Worm (Caenorhabditis elegans): Measurements from ENCODE around the gene ugt-54.
A peak's percentile ranks its signal among the peaks of the same experiment; 100 is the strongest.

Gene ugt-54

ce11 chrIV:10778582-10778981 lies 17.1 kb downstream of the ugt-54 start:
- TF ChIP-seq nfyb-1 (GFP tag; IDR thresholded peaks at IDR 0.05): peak; percentile 21; the same call in 1 of the 2 replicates
- TF ChIP-seq dpff-1 (tag; optimal IDR thresholded peaks at IDR 0.05): no peak
- TF ChIP-seq F57A8.1 (GFP tag; optimal IDR thresholded peaks at IDR 0.05): no peak
- TF ChIP-seq ZK185.1 (tag; optimal IDR thresholded peaks at IDR 0.05; ENCODE audit: poor library complexity, severe bottlenecking): peak; percentile 6
- peak; percentile 11 for TF ChIP-seq ztf-26 (tag; optimal IDR thresholded peaks at IDR 0.05)
- no peak for TF ChIP-seq ceh-58 (GFP tag; IDR thresholded peaks at IDR 0.05)

DNA sequence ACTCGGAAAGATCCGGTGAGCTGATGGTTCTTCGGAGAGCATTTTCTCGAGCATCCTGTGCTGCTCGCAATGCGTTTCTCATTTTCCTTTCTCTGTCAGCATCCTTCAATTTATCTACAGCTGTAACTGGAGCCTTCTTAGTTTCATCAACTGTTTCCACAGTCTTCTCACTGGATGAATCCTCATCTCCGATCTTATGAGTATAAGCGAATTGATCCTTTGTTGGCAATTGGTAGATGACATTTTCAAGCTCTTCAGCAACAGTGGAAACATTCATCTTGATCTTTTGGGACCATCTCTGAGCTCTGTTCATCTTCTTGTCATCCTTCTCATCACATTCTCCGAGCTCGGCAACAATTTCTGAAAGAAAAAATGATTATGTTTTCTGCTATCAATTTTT lies 17.8 kb downstream of the ugt-54 start:
- TF ChIP-seq nfyb-1 (GFP tag; IDR thresholded peaks at IDR 0.05) (0 out of 2 replicates have a peak, but pooled peaks have one; percentile 11), F37B4.10 (GFP tag; IDR thresholded peaks at IDR 0.05) (no peak)

- TF ChIP-seq ztf-28 (GFP tag; IDR thresholded peaks at IDR 0.05) (no peak), nhr-27 (tag; optimal IDR thresholded peaks at IDR 0.05) (no peak), attf-5 (GFP tag; optimal IDR thresholded peaks at IDR 0.05) (no peak), madf-10 (tag; optimal IDR thresholded peaks at IDR 0.05) (no peak), lin-35 (GFP tag; optimal IDR thresholded peaks at IDR 0.05) (no peak), Y79H2A.3 (GFP tag; conservative IDR thresholded peaks at IDR 0.05) (no peak), K12H6.12 (tag; optimal IDR thresholded peaks at IDR 0.05) (no peak)
These were observed 19.1 kb downstream of the ugt-54 start, which contains the start of gene swt-3 for ce11 chrIV:10780583-10780982. swt-3 (minus strand) TSS chrIV:10780683.

ce11 chrIV:10781346-10781745 lies 19.8 kb downstream of the ugt-54 start:
- TF ChIP-seq ekl-4 (GFP tag; IDR thresholded peaks at IDR 0.05) (no peak), nhr-179 (tag; optimal IDR thresholded peaks at IDR 0.05) (no peak), dpff-1 (tag; optimal IDR thresholded peaks at IDR 0.05) (no peak), lin-35 (GFP tag; optimal IDR thresholded peaks at IDR 0.05) (no peak), efl-1 (GFP tag; optimal IDR thresholded peaks at IDR 0.05) (no peak)

DNA sequence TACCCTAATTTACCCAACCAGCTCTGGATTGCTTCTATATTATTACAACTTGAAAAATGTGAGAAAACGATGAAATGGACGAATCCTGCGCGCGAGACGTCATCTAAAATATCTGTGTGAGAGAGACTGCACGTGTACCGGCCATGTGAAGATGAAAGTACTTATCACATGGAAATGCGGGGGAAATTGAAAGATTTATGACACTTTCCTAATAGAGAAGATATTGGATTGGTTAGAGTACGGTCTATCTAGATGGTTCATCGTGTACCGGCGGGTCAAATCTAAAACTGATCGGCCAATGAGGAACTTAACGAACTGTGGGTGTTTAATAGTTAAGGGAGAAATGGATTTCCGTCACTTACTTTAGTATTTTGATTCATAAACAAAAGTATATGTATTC lies 20.5 kb downstream of the ugt-54 start:
- TF ChIP-seq madf-10 (tag; optimal IDR thresholded peaks at IDR 0.05) (no peak), ztf-26 (tag; optimal IDR thresholded peaks at IDR 0.05) (peak; percentile 57), lin-40 (tag; optimal IDR thresholded peaks at IDR 0.05) (peak; percentile 32)

DNA sequence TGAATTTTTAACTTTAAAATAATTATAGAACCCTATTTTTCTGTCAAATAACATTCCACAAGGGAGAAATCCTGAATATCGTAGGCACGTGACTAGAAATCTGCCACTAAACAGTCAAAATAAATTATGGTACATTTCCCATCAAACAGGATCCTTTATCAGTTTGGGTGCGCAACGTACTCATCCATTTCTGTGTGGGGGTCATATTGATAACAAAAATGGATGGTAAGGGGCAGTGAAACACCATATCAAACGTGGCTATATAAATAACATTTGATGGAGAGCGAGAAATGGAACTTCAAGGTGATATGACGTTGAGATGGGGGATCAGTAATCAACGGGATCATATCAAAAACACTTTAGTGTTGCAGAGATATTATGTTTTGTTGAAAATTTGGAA lies 22.6 kb downstream of the ugt-54 start:
- TF ChIP-seq let-607 (tag; optimal IDR thresholded peaks at IDR 0.05) (no peak), B0019.2 (GFP tag; conservative IDR thresholded peaks at IDR 0.05) (no peak), B0261.1 (tag; optimal IDR thresholded peaks at IDR 0.05) (no peak), ztf-25 (GFP tag; IDR thresholded peaks at IDR 0.05) (no peak), ztf-3 (GFP tag; optimal IDR thresholded peaks at IDR 0.05) (no peak), akir-1 (GFP tag; optimal IDR thresholded peaks at IDR 0.05) (no peak), mxl-1 (tag; optimal IDR thresholded peaks at IDR 0.05) (no peak), snpc-1.3 (tag; optimal IDR thresholded peaks at IDR 0.05; ENCODE audit: insufficient read depth) (no peak), aptf-3 (GFP tag; IDR thresholded peaks at IDR 0.05) (no peak), ztf-6 (GFP tag; IDR thresholded peaks at IDR 0.05) (no peak), nhr-179 (tag; optimal IDR thresholded peaks at IDR 0.05) (no peak), zfh-2 (GFP tag; conservative IDR thresholded peaks at IDR 0.05) (no peak)
